Fruit fly (Drosophila melanogaster) whole organism, embryonic: ENCODE data around the gene Cad96Cb.

Experiments
- Atf3 ChIP-seq: fragments of 200-800 bp; sonication (Bioruptor generic); optimal IDR thresholded peaks from 3 replicates; lab custom pipeline; 2016; ENCODE audit warnings: missing biosample characterization, missing genetic modification characterization
- Awh ChIP-seq: fragments of 200-800 bp; sonication (Bioruptor generic); IDR thresholded peaks from 2 replicates; pipeline ENCODE4, ENCODE4 v1.3.6; 2022; ENCODE audit warnings: missing biosample characterization, missing genetic modification characterization
- B-H1 ChIP-seq: fragments of 200-800 bp; sonication (Bioruptor generic); IDR thresholded peaks from 3 replicates; pipeline ENCODE4 v1.3.6; 2022; ENCODE audit warnings: missing biosample characterization, missing genetic modification characterization
- Bgb ChIP-seq: fragments of 200-800 bp; sonication (Bioruptor generic); IDR thresholded peaks from 2 replicates; pipeline ENCODE4 v1.3.6; 2022; ENCODE audit warnings: missing biosample characterization, missing genetic modification characterization; ENCODE audit not compliant: partially characterized antibody
- Bteb2 ChIP-seq: fragments of 200-800 bp; sonication (Bioruptor generic); optimal IDR thresholded peaks from 2 replicates; lab custom pipeline; 2016; ENCODE audit warnings: missing biosample characterization, missing genetic modification characterization
- CG10431 ChIP-seq: fragments of 200-800 bp; sonication (Bioruptor generic); optimal IDR thresholded peaks from 3 replicates; lab custom pipeline; 2018; ENCODE audit warnings: missing biosample characterization, mild to moderate bottlenecking, missing genetic modification characterization
- CG1233 ChIP-seq: fragments of 200-800 bp; sonication (Bioruptor generic); optimal IDR thresholded peaks from 4 replicates; lab custom pipeline; 2018; ENCODE audit warnings: missing biosample characterization, mild to moderate bottlenecking, missing genetic modification characterization
- CG12659 ChIP-seq: fragments of 200-800 bp; sonication (Bioruptor generic); optimal IDR thresholded peaks from 3 replicates; lab custom pipeline; 2017; ENCODE audit warnings: mild to moderate bottlenecking, missing biosample characterization, missing genetic modification reagents, missing genetic modification characterization
- CG12769 ChIP-seq: fragments of 200-800 bp; sonication (Bioruptor generic); optimal IDR thresholded peaks from 2 replicates; lab custom pipeline; 2019; ENCODE audit warnings: missing biosample characterization, mild to moderate bottlenecking, missing genetic modification characterization, moderate library complexity
- CG13296 ChIP-seq: fragments of 200-800 bp; sonication (Bioruptor generic); optimal IDR thresholded peaks from 3 replicates; lab custom pipeline; 2018; ENCODE audit warnings: missing biosample characterization, mild to moderate bottlenecking, missing genetic modification characterization
- CG14667 ChIP-seq: fragments of 200-800 bp; sonication (Bioruptor generic); IDR thresholded peaks from 2 replicates; pipeline ENCODE4 v1.3.6; 2022; ENCODE audit warnings: missing biosample characterization, missing genetic modification characterization
- CG16813 ChIP-seq: fragments of 200-800 bp; sonication (Bioruptor generic); IDR thresholded peaks from 3 replicates; pipeline ENCODE4 v1.3.6; 2022; ENCODE audit warnings: missing biosample characterization, missing genetic modification characterization; ENCODE audit not compliant: partially characterized antibody
- CG16863 ChIP-seq: fragments of 200-800 bp; sonication (Bioruptor generic); optimal IDR thresholded peaks from 3 replicates; lab custom pipeline; 2016; ENCODE audit warnings: missing biosample characterization, missing genetic modification characterization
- CG17802 ChIP-seq: fragments of 200-800 bp; sonication (Bioruptor generic); optimal IDR thresholded peaks from 2 replicates; lab custom pipeline; 2018; ENCODE audit warnings: missing biosample characterization, mild to moderate bottlenecking, missing genetic modification characterization, moderate library complexity
- CG1792 ChIP-seq: fragments of 200-800 bp; sonication (Bioruptor generic); optimal IDR thresholded peaks from 2 replicates; lab custom pipeline; 2016; ENCODE audit warnings: missing biosample characterization, missing genetic modification characterization
- CG2120 ChIP-seq: fragments of 200-800 bp; sonication (Bioruptor generic); optimal IDR thresholded peaks from 3 replicates; lab custom pipeline; 2016; ENCODE audit warnings: missing biosample characterization, missing genetic modification characterization
- CG33213 ChIP-seq: fragments of 200-800 bp; sonication (Bioruptor generic); optimal IDR thresholded peaks from 3 replicates; lab custom pipeline; 2016; ENCODE audit warnings: missing biosample characterization, missing genetic modification characterization
- CG33557 ChIP-seq: fragments of 200-800 bp; sonication (Bioruptor generic); optimal IDR thresholded peaks from 2 replicates; lab custom pipeline; 2019; ENCODE audit warnings: missing biosample characterization, mild to moderate bottlenecking, missing genetic modification characterization, moderate library complexity
- CG7271 ChIP-seq: fragments of 200-800 bp; sonication (Bioruptor generic); optimal IDR thresholded peaks from 2 replicates; lab custom pipeline; 2018; ENCODE audit warnings: missing biosample characterization, mild to moderate bottlenecking, missing genetic modification characterization, moderate library complexity
- CG7963 ChIP-seq: fragments of 200-800 bp; sonication (Bioruptor generic); IDR thresholded peaks from 3 replicates; pipeline ENCODE4 v1.3.6; 2022; ENCODE audit warnings: missing biosample characterization, missing genetic modification characterization; ENCODE audit not compliant: partially characterized antibody
- CG9727 ChIP-seq: fragments of 200-800 bp; sonication (Bioruptor generic); optimal IDR thresholded peaks from 3 replicates; lab custom pipeline; 2017; ENCODE audit warnings: missing biosample characterization, mild to moderate bottlenecking, missing genetic modification characterization
- Dref ChIP-seq: fragments of 200-800 bp; sonication (Bioruptor generic); IDR thresholded peaks from 2 replicates; pipeline ENCODE4 v1.3.6; 2022; ENCODE audit warnings: missing biosample characterization, missing genetic modification characterization
- E2f2 ChIP-seq: fragments of 200-800 bp; sonication (Bioruptor generic); IDR thresholded peaks from 2 replicates; pipeline ENCODE4 v1.3.6; 2022; ENCODE audit warnings: missing biosample characterization, missing genetic modification characterization
- Ets97D ChIP-seq: fragments of 200-800 bp; sonication (Bioruptor generic); optimal IDR thresholded peaks from 3 replicates; lab custom pipeline; 2016; ENCODE audit warnings: missing biosample characterization, missing genetic modification characterization
- GATAe ChIP-seq: fragments of 200-800 bp; sonication (Bioruptor generic); conservative IDR thresholded peaks from 2 replicates; pipeline ENCODE4 v1.3.6; 2022; ENCODE audit warnings: missing biosample characterization, missing genetic modification characterization
- HHEX ChIP-seq: fragments of 200-800 bp; sonication (Bioruptor generic); optimal IDR thresholded peaks from 3 replicates; lab custom pipeline; 2017; ENCODE audit warnings: missing biosample characterization, mild to moderate bottlenecking, missing genetic modification characterization, missing genetic modification reagents
- MESR4 ChIP-seq: fragments of 200-800 bp; sonication (Bioruptor generic); optimal IDR thresholded peaks from 2 replicates; lab custom pipeline; 2018; ENCODE audit warnings: missing biosample characterization, mild to moderate bottlenecking, missing genetic modification characterization, moderate library complexity
- Myb ChIP-seq: fragments of 200-800 bp; sonication (Bioruptor generic); optimal IDR thresholded peaks from 2 replicates; lab custom pipeline; 2016; ENCODE audit warnings: missing biosample characterization, missing genetic modification characterization
- Rfx ChIP-seq: fragments of 200-800 bp; sonication (Bioruptor generic); IDR thresholded peaks from 2 replicates; pipeline ENCODE4 v1.3.6; 2022; ENCODE audit warnings: missing biosample characterization, missing genetic modification characterization
- Scr ChIP-seq: fragments of 200-800 bp; sonication (Bioruptor generic); IDR thresholded peaks from 2 replicates; pipeline ENCODE4 v1.3.6; 2022; ENCODE audit warnings: missing biosample characterization, missing genetic modification characterization; ENCODE audit not compliant: partially characterized antibody
- Side ChIP-seq: fragments of 200-800 bp; sonication (Bioruptor generic); optimal IDR thresholded peaks from 2 replicates; lab custom pipeline; 2016; ENCODE audit warnings: missing biosample characterization, missing genetic modification characterization
- Sox100B ChIP-seq: fragments of 200-800 bp; sonication (Bioruptor generic); optimal IDR thresholded peaks from 3 replicates; lab custom pipeline; 2018; ENCODE audit warnings: missing biosample characterization, mild to moderate bottlenecking, missing genetic modification characterization
- Sry-δ ChIP-seq: fragments of 200-800 bp; sonication (Bioruptor generic); optimal IDR thresholded peaks from 2 replicates; lab custom pipeline; 2016; ENCODE audit warnings: missing biosample characterization, missing genetic modification characterization
- YL-1 ChIP-seq: fragments of 200-800 bp; sonication (Bioruptor generic); optimal IDR thresholded peaks from 3 replicates; lab custom pipeline; 2017; ENCODE audit warnings: missing biosample characterization, mild to moderate bottlenecking, missing genetic modification characterization
- ato ChIP-seq: fragments of 200-800 bp; sonication (Bioruptor generic); IDR thresholded peaks from 2 replicates; pipeline ENCODE4 v1.3.6; 2022; ENCODE audit warnings: missing biosample characterization, missing genetic modification characterization; ENCODE audit not compliant: partially characterized antibody
- bcd ChIP-seq: fragments of 200-800 bp; sonication (Bioruptor generic); optimal IDR thresholded peaks from 2 replicates; lab custom pipeline; 2017; ENCODE audit warnings: missing biosample characterization, mild to moderate bottlenecking, missing genetic modification characterization
- bigmax ChIP-seq: fragments of 200-800 bp; sonication (Bioruptor generic); optimal IDR thresholded peaks from 2 replicates; lab custom pipeline; 2018; ENCODE audit warnings: missing biosample characterization, mild to moderate bottlenecking, missing genetic modification characterization
- bsh ChIP-seq, 2 experiments: fragments of 200-800 bp; sonication (Bioruptor generic); optimal IDR thresholded peaks; 2 replicates each; lab custom pipeline; 2017 to 2018; ENCODE audit warnings: mild to moderate bottlenecking in 2 of 2, missing biosample characterization in 2 of 2, missing genetic modification characterization in 2 of 2, moderate library complexity in 1 of 2
- cg ChIP-seq: fragments of 200-800 bp; sonication (Bioruptor generic); optimal IDR thresholded peaks from 3 replicates; lab custom pipeline; 2019; ENCODE audit warnings: missing biosample characterization, mild to moderate bottlenecking, missing genetic modification characterization, moderate library complexity
- chn ChIP-seq: fragments of 200-800 bp; sonication (Bioruptor generic); optimal IDR thresholded peaks from 2 replicates; lab custom pipeline; 2016; ENCODE audit warnings: missing biosample characterization, missing genetic modification characterization
- dm ChIP-seq: fragments of 200-800 bp; sonication (Bioruptor generic); optimal IDR thresholded peaks from 3 replicates; lab custom pipeline; 2016; ENCODE audit warnings: missing biosample characterization, missing genetic modification characterization
- fd3F ChIP-seq: fragments of 200-800 bp; sonication (Bioruptor generic); optimal IDR thresholded peaks from 2 replicates; lab custom pipeline; 2018; ENCODE audit warnings: missing biosample characterization, mild to moderate bottlenecking, missing genetic modification characterization, moderate library complexity
- knrl ChIP-seq: fragments of 200-800 bp; sonication (Bioruptor generic); IDR thresholded peaks from 3 replicates; pipeline ENCODE4 v1.3.6; 2022; ENCODE audit warnings: missing biosample characterization, missing genetic modification characterization; ENCODE audit not compliant: partially characterized antibody
- lbe ChIP-seq: fragments of 200-800 bp; sonication (Bioruptor generic); optimal IDR thresholded peaks from 2 replicates; lab custom pipeline; 2016; ENCODE audit warnings: missing biosample characterization, mild to moderate bottlenecking, missing genetic modification characterization
- nerfin-2 ChIP-seq: fragments of 200-800 bp; sonication (Bioruptor generic); IDR thresholded peaks from 2 replicates; pipeline ENCODE4 v1.3.6; 2022; ENCODE audit warnings: missing biosample characterization, missing genetic modification characterization; ENCODE audit not compliant: partially characterized antibody
- prd ChIP-seq, 3 experiments: fragments of >200 bp in 2 of 3; fragments of 200-800 bp in 1 of 3; sonication (Bioruptor generic) in 1 of 3; optimal IDR thresholded peaks in 2 of 3; IDR thresholded peaks in 1 of 3; 2 replicates in 2 of 3; 3 replicates in 1 of 3; pipeline versions ENCODE4 v1.3.6 to Lab custom; 2017 to 2022; ENCODE audit warnings: missing biosample characterization in 1 of 3, missing genetic modification characterization in 1 of 3
- repo ChIP-seq: fragments of 200-800 bp; sonication (Bioruptor generic); optimal IDR thresholded peaks from 2 replicates; lab custom pipeline; 2016; ENCODE audit warnings: missing biosample characterization, missing genetic modification characterization
- so ChIP-seq: fragments of 200-800 bp; sonication (Bioruptor generic); IDR thresholded peaks from 3 replicates; pipeline ENCODE4 v1.3.6; 2022; ENCODE audit warnings: missing biosample characterization, missing genetic modification characterization
- ssp ChIP-seq: fragments of 200-800 bp; sonication (Bioruptor generic); IDR thresholded peaks from 2 replicates; pipeline ENCODE4 v1.3.6; 2022; ENCODE audit warnings: missing biosample characterization, missing genetic modification characterization
- vfl ChIP-seq: fragments of 200-800 bp; sonication (Bioruptor generic); optimal IDR thresholded peaks from 2 replicates; lab custom pipeline; 2016; ENCODE audit warnings: missing biosample characterization, missing genetic modification characterization

Cad96Cb gene

DNA sequence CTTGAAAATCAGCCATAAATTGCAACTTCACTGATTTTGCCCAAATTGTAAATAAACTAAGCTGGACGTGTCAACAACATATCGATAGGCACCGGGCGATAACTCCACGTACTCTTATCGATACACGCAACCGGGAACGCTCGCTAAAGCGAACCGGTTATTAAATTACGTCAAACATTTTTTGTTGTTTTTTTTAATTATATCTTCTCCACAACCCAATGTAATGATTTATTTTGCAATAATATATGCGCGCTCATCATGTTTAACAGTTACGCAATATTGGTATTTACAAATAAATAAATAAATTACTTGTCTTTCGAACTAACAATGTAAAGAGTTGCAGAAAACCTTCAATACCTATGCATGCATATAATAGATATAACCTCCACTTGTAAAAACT lies 17.0 kb downstream of the Cad96Cb start, which contains the start of gene Saysd1 (continued):
- no peak for TF ChIP-seq CG17802 (tag; lab: Kevin White, UChicago)
- no peak for TF ChIP-seq dm (GFP tag; lab: Kevin White, UChicago)
- peak; percentile 38 for TF ChIP-seq bcd
- no peak for TF ChIP-seq CG10431 (GFP tag; lab: Kevin White, UChicago)
- peak; percentile 86 for TF ChIP-seq Scr (GFP tag; lab: Robert Waterston, UW)
- no peak for TF ChIP-seq Bteb2 (GFP tag; lab: Kevin White, UChicago)
- no peak for TF ChIP-seq B-H1 (GFP tag; lab: Robert Waterston, UW)
- TF ChIP-seq CG7271 (tag; lab: Kevin White, UChicago): peak; percentile 10
- TF ChIP-seq ato: peak; percentile 89
- TF ChIP-seq chn: no peak
- no peak for TF ChIP-seq CG12659
- TF ChIP-seq knrl: peak; percentile 81
- TF ChIP-seq cg (GFP tag; lab: Kevin White, UChicago): no peak
- no peak for TF ChIP-seq CG16863
- no peak for TF ChIP-seq CG33213
- no peak for TF ChIP-seq bigmax (GFP tag; lab: Kevin White, UChicago)
- peak; percentile 76 for TF ChIP-seq CG16813
- TF ChIP-seq prd (optimal IDR thresholded peaks at IDR 0.05; lab: Kevin White, UChicago): no peak
- peak; percentile 48 for TF ChIP-seq prd (GFP tag; IDR thresholded peaks at IDR 0.05; lab: Robert Waterston, UW)
- no peak for TF ChIP-seq CG14667 (GFP tag; lab: Robert Waterston, UW)
- no peak for TF ChIP-seq fd3F
- peak; percentile 92 for TF ChIP-seq Dref (GFP tag; lab: Robert Waterston, UW)
- TF ChIP-seq CG1792 (GFP tag; lab: Kevin White, UChicago): peak; percentile 1
- TF ChIP-seq Atf3 (GFP tag; lab: Kevin White, UChicago): no peak
- TF ChIP-seq CG2120: peak; percentile 6
- TF ChIP-seq Rfx (GFP tag; lab: Robert Waterston, UW): peak; percentile 79
- no peak for TF ChIP-seq vfl
- peak; percentile 32; the same call in 1 of the 2 replicates for TF ChIP-seq E2f2 (GFP tag; lab: Robert Waterston, UW)
- peak; percentile 28; the same call in 1 of the 2 replicates for TF ChIP-seq Awh (GFP tag; lab: Robert Waterston, UW)
- peak; percentile 26 for TF ChIP-seq Ets97D (GFP tag; lab: Kevin White, UChicago)
- TF ChIP-seq GATAe: no peak
- TF ChIP-seq Myb (GFP tag; lab: Kevin White, UChicago): peak; percentile 51
- no peak for TF ChIP-seq HHEX
- TF ChIP-seq lbe: peak; percentile 26
- peak; percentile 37; the same call in 1 of the 2 replicates for TF ChIP-seq ssp (GFP tag; lab: Robert Waterston, UW)
- peak; percentile 15 for TF ChIP-seq repo (GFP tag; lab: Kevin White, UChicago)
- peak; percentile 11 for TF ChIP-seq CG33557 (GFP tag; lab: Kevin White, UChicago)
- peak; percentile 37 for TF ChIP-seq CG12769 (tag; lab: Kevin White, UChicago)
- no peak for TF ChIP-seq so (GFP tag; lab: Robert Waterston, UW)
- peak; percentile 71 for TF ChIP-seq Sry-δ (GFP tag; lab: Kevin White, UChicago)
- TF ChIP-seq MESR4: peak; percentile 32
- TF ChIP-seq CG7963 (GFP tag; lab: Robert Waterston, UW): peak; percentile 90
- peak; percentile 71 for TF ChIP-seq nerfin-2 (GFP tag; lab: Robert Waterston, UW)
- TF ChIP-seq CG9727 (GFP tag; lab: Kevin White, UChicago): peak; percentile 37
- TF ChIP-seq CG1233 (GFP tag; lab: Kevin White, UChicago): peak; percentile 13
- no peak for TF ChIP-seq YL-1 (GFP tag; lab: Kevin White, UChicago)
- TF ChIP-seq CG13296: no peak
- TF ChIP-seq Side (GFP tag; lab: Kevin White, UChicago): no peak
- peak; percentile 85 for TF ChIP-seq Bgb
- peak; percentile 16 for TF ChIP-seq Sox100B (GFP tag; lab: Kevin White, UChicago)
- no peak for TF ChIP-seq bsh (GFP tag; optimal IDR thresholded peaks at IDR 0.05; lab: Kevin White, UChicago)
